Fruit fly (Drosophila melanogaster): ENCODE data around the gene CG17186.

CG17186 gene

dm6 chr3R:19860996-19861719 is 16.2 kb downstream of the CG17186 start, which contains the start of the genes Ire1 and Mrm2 (continued):
- no peak; the same call in 2 of the 3 replicates for TF ChIP-seq CG8119 (GFP tag; IDR thresholded peaks at IDR 0.05)
- TF ChIP-seq CG6163 (GFP tag; IDR thresholded peaks at IDR 0.05) = peak; percentile 64
- peak; percentile 78 for TF ChIP-seq pdm3 (GFP tag; optimal IDR thresholded peaks at IDR 0.05)
- TF ChIP-seq CG3919 (GFP tag; optimal IDR thresholded peaks at IDR 0.05) = peak; percentile 59
- TF ChIP-seq CG34406 (GFP tag; optimal IDR thresholded peaks at IDR 0.05) = peak; percentile 42
- peak; percentile 45; the same call in 1 of the 2 replicates for TF ChIP-seq CG11294 (GFP tag; IDR thresholded peaks at IDR 0.05)
- peak in 1 of 2 experiments; percentile 63 for TF ChIP-seq ss (GFP tag; optimal IDR thresholded peaks at IDR 0.05)
- peak; percentile 50 for TF ChIP-seq CG7368 (GFP tag; optimal IDR thresholded peaks at IDR 0.05)
- peak; percentile 78 for TF ChIP-seq CG3032 (tag; optimal IDR thresholded peaks at IDR 0.05)
- no peak for TF ChIP-seq fd85E (GFP tag; optimal IDR thresholded peaks at IDR 0.05)
- TF ChIP-seq Smox (GFP tag; optimal IDR thresholded peaks at IDR 0.05) = peak; percentile 68
- no peak for TF ChIP-seq Lpt (GFP tag; optimal IDR thresholded peaks at IDR 0.05)
- no peak for TF ChIP-seq Blimp-1 (GFP tag; optimal IDR thresholded peaks at IDR 0.05)
- TF ChIP-seq CG11902 (GFP tag; optimal IDR thresholded peaks at IDR 0.05) = peak; percentile 77
- peak; percentile 40 for TF ChIP-seq Ets96B (tag; optimal IDR thresholded peaks at IDR 0.05)
- TF ChIP-seq eg (GFP tag; IDR thresholded peaks at IDR 0.05) = peak; percentile 88
- TF ChIP-seq Eip78C (GFP tag) = peak; percentile 74
- TF ChIP-seq spab (GFP tag; optimal IDR thresholded peaks at IDR 0.05) = peak; percentile 37
- peak; percentile 49 for TF ChIP-seq CG6792 (GFP tag; optimal IDR thresholded peaks at IDR 0.05)
- TF ChIP-seq CG32006 (GFP tag; optimal IDR thresholded peaks at IDR 0.05) = peak; percentile 74
- peak; percentile 79 for TF ChIP-seq Hr4 (GFP tag; optimal IDR thresholded peaks at IDR 0.05)
- peak; percentile 92 for TF ChIP-seq svp (GFP tag)
- peak; percentile 55 for TF ChIP-seq achi (GFP tag; optimal IDR thresholded peaks at IDR 0.05)
- TF ChIP-seq lz (GFP tag; optimal IDR thresholded peaks at IDR 0.05) = peak; percentile 82
- TF ChIP-seq CG6808 (GFP tag; optimal IDR thresholded peaks at IDR 0.05) = peak; percentile 32
- peak; percentile 79 for TF ChIP-seq esn (GFP tag; optimal IDR thresholded peaks at IDR 0.05)
- TF ChIP-seq CG16779 (tag; optimal IDR thresholded peaks at IDR 0.05) = peak; percentile 48
- peak; percentile 67 for TF ChIP-seq Gug (GFP tag; IDR thresholded peaks at IDR 0.05)
- TF ChIP-seq CG31627 (GFP tag; optimal IDR thresholded peaks at IDR 0.05) = peak; percentile 91
- TF ChIP-seq CG6854 (GFP tag; optimal IDR thresholded peaks at IDR 0.05) = peak; percentile 71

dm6 chr3R:19859370-19860033 is 17.8 kb downstream of the CG17186 start:
- TF ChIP-seq CG10669 (GFP tag; optimal IDR thresholded peaks at IDR 0.05) (no peak), CG11902 (GFP tag; optimal IDR thresholded peaks at IDR 0.05) (no peak), Ets21C (GFP tag; optimal IDR thresholded peaks at IDR 0.05) (peak; percentile 3), Smox (GFP tag; optimal IDR thresholded peaks at IDR 0.05) (no peak), fd85E (GFP tag; optimal IDR thresholded peaks at IDR 0.05) (no peak), Met (GFP tag; optimal IDR thresholded peaks at IDR 0.05) (peak; percentile 39), net (GFP tag; optimal IDR thresholded peaks at IDR 0.05) (no peak), CG8632 (GFP tag; optimal IDR thresholded peaks at IDR 0.05) (no peak), CG6276 (GFP tag; optimal IDR thresholded peaks at IDR 0.05) (no peak), CG9139 (GFP tag; optimal IDR thresholded peaks at IDR 0.05) (peak; percentile 43), CG6792 (GFP tag; optimal IDR thresholded peaks at IDR 0.05) (no peak), vri (GFP tag; optimal IDR thresholded peaks at IDR 0.05) (peak; percentile 41), achi (GFP tag; optimal IDR thresholded peaks at IDR 0.05) (no peak), CG16779 (tag; optimal IDR thresholded peaks at IDR 0.05) (peak; percentile 35), spab (GFP tag; optimal IDR thresholded peaks at IDR 0.05) (peak; percentile 29), CG6854 (GFP tag; optimal IDR thresholded peaks at IDR 0.05) (peak; percentile 4), Eip78C (GFP tag) (peak; percentile 76), lz (GFP tag; optimal IDR thresholded peaks at IDR 0.05) (peak; percentile 8), CG3919 (GFP tag; optimal IDR thresholded peaks at IDR 0.05) (no peak), CG6163 (GFP tag; IDR thresholded peaks at IDR 0.05) (no peak), CG11294 (GFP tag; IDR thresholded peaks at IDR 0.05) (no peak), CG31627 (GFP tag; optimal IDR thresholded peaks at IDR 0.05) (peak; percentile 6), svp (GFP tag) (peak; percentile 90), dsx (GFP tag; optimal IDR thresholded peaks at IDR 0.05; ENCODE audit: poor library complexity, severe bottlenecking) (no peak), OdsH (GFP tag; optimal IDR thresholded peaks at IDR 0.05) (no peak), CG10631 (GFP tag; optimal IDR thresholded peaks at IDR 0.05) (no peak), Sox14 (GFP tag; optimal IDR thresholded peaks at IDR 0.05) (no peak), esn (GFP tag; optimal IDR thresholded peaks at IDR 0.05) (peak; percentile 44)
